Worm (Caenorhabditis elegans): Measurements from ENCODE around the gene cyp-35A2.
A peak's percentile ranks its signal among the peaks of the same experiment; 100 is the strongest.

Gene cyp-35A2

ce11 chrV:7379384-7379783 lies 15.4 kb upstream of the cyp-35A2 start, which contains the start of gene srsx-24:
Gene srsx-24 (minus strand): TSS chrV:7379484.
- no peak for TF ChIP-seq lin-15B (tag; optimal IDR thresholded peaks at IDR 0.05)
- no peak for TF ChIP-seq rnt-1 (tag; optimal IDR thresholded peaks at IDR 0.05)
- TF ChIP-seq zag-1 (tag; optimal IDR thresholded peaks at IDR 0.05): no peak
- TF ChIP-seq ceh-82 (tag; optimal IDR thresholded peaks at IDR 0.05): no peak
- no peak for TF ChIP-seq unc-86 (tag; optimal IDR thresholded peaks at IDR 0.05)
- peak; percentile 40 for TF ChIP-seq ceh-8 (GFP tag; optimal IDR thresholded peaks at IDR 0.05)
- TF ChIP-seq nhr-47 (tag; optimal IDR thresholded peaks at IDR 0.05): no peak

DNA sequence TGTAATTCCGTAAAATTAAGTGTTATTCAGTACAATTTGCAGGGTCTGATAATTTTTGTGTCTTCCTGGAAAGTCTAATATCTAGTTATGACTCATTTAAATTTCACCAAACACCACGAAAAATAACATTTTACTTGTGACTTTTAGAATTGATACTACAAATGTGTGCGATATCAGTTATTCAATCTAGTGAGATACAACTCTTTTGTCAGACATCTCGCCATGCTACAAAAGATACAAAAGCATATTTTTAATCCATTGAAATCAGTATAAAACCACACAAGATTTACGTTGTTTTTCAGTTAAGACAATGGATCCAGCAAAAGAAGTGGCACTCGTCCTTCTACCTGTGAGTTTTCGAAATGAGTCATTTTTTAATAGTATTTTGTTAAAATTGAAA lies 10.1 kb upstream of the cyp-35A2 start, which contains the start of gene srx-56:
srx-56 (plus strand) TSS at position 301 of the 400 bp plus-strand sequence.
- TF ChIP-seq nhr-20 (tag; optimal IDR thresholded peaks at IDR 0.05): no peak
- TF ChIP-seq fkh-8 (tag; optimal IDR thresholded peaks at IDR 0.05): peak; percentile 50

DNA sequence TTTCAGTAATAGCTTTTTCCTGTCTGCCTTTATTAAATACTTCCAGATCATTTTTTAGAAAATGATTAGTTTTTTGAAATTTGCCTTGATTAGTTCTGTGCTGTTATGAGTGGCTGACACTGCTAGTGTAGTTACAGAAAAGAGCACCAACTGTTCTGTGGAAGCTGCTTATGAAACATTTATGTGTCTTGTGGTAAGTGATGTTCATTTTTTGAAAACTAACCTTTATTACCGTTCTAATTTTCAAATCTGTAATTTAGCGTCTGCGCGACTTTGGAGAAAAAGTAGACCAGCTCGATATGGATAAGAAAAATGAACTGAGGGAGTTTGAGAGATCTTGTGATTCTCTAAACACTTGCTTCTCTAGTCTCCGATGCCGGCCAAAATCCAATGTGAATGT lies 5.6 kb upstream of the cyp-35A2 start, which contains the start of gene srj-14:
srj-14 (plus strand) TSS at position 131 of the 400 bp plus-strand sequence.
- no peak for TF ChIP-seq efl-1 (optimal IDR thresholded peaks at IDR 0.05)
- peak in 1 of 2 experiments; percentile 77 for TF ChIP-seq efl-1 (GFP tag; optimal IDR thresholded peaks at IDR 0.05 in 1 of 2)
- TF ChIP-seq fkh-8 (tag; optimal IDR thresholded peaks at IDR 0.05): no peak

- TF ChIP-seq ceh-8 (GFP tag; optimal IDR thresholded peaks at IDR 0.05) (no peak), nhr-71 (tag; optimal IDR thresholded peaks at IDR 0.05) (peak; percentile 5)
Observed at ce11 chrV:7364951-7365350, 969 bp upstream of the cyp-35A2 start, which contains the start of gene exc-13. Gene exc-13 (plus strand): TSS chrV:7365251.

DNA sequence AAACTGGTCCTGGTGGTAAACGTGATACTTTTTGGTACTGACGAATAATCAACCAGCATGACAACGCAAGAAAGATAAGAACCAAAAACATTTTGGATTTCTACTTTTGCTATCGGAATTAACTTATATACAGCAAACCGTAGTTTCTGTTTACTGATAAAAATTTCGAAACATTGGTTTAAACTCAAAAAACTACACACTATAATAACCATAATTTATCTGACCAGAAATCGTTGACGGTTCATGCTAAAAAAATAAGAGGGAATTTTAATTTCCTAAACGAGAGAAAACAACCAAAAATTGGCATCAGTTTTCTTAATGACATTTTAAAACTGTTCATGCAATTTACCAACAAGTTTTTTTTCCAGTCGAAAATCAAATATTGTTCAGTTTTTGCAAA lies 2.3 kb downstream of the cyp-35A2 start, which contains the start of gene cyp-35A1:
cyp-35A1 (minus strand) TSS at position 101 of the 400 bp plus-strand sequence.
- no peak for TF ChIP-seq isw-1 (GFP tag; IDR thresholded peaks at IDR 0.05)
- TF ChIP-seq efl-1 (optimal IDR thresholded peaks at IDR 0.05): no peak
- peak in 1 of 2 experiments; percentile 37 for TF ChIP-seq efl-1 (GFP tag; optimal IDR thresholded peaks at IDR 0.05 in 1 of 2)

DNA sequence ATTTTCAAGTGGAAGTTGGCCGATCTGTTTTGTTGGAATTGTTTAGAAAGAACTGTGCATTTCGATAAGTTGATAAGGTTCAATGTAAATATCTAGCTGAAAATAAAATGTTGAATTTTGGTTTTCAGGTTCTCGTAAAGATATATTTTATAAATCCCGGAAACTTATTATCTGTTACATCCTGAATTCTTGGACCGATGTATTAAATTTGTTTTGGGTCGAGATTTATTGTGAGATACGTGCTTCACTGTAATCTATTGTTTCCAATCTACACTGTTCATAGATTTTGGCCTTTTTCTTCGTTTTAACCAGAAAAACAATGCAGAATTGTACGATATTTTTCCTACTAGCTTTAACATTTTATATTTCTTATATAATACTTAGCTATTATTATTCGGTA lies 6.8 kb downstream of the cyp-35A2 start, which contains the start of gene C03G6.6:
C03G6.6 (plus strand) TSS at position 301 of the 400 bp plus-strand sequence.
- TF ChIP-seq elt-2 (tag; optimal IDR thresholded peaks at IDR 0.05): no peak
- no peak for TF ChIP-seq hlh-17 (GFP tag; optimal IDR thresholded peaks at IDR 0.05; ENCODE audit: borderline replicate concordance)
- TF ChIP-seq snpc-4 (tag; optimal IDR thresholded peaks at IDR 0.05): no peak
- TF ChIP-seq pag-3 (tag; optimal IDR thresholded peaks at IDR 0.05; ENCODE audit: borderline replicate concordance, insufficient read depth): no peak
- no peak for TF ChIP-seq nhr-47 (tag; optimal IDR thresholded peaks at IDR 0.05)
- no peak for TF ChIP-seq lin-39 (tag; optimal IDR thresholded peaks at IDR 0.05)
- no peak for TF ChIP-seq hpl-2 (GFP tag; optimal IDR thresholded peaks at IDR 0.05)

- TF ChIP-seq mep-1 (tag; optimal IDR thresholded peaks at IDR 0.05) (no peak), skn-1 (tag; optimal IDR thresholded peaks at IDR 0.05) (no peak), lin-35 (GFP tag; optimal IDR thresholded peaks at IDR 0.05) (no peak), nhr-19 (GFP tag; conservative IDR thresholded peaks at IDR 0.05) (no peak), lsy-2 (tag; optimal IDR thresholded peaks at IDR 0.05) (no peak), nhr-85 (tag) (no peak)
Observed at ce11 chrV:7356684-7357083, 7.3 kb downstream of the cyp-35A2 start, which contains the start of gene C03G6.21. Gene C03G6.21 (minus strand): TSS chrV:7356784.

ce11 chrV:7355464-7355863 lies 8.5 kb downstream of the cyp-35A2 start, which contains the start of gene tag-293:
Gene tag-293 (minus strand): TSS chrV:7355564.
- TF ChIP-seq zag-1 (tag; optimal IDR thresholded peaks at IDR 0.05) (no peak), vab-15 (tag; optimal IDR thresholded peaks at IDR 0.05) (no peak), jun-1 (tag; optimal IDR thresholded peaks at IDR 0.05) (no peak), blmp-1 (tag; optimal IDR thresholded peaks at IDR 0.05) (no peak), nhr-237 (tag; optimal IDR thresholded peaks at IDR 0.05) (no peak), hlh-4 (tag; optimal IDR thresholded peaks at IDR 0.05) (no peak), ztf-4 (tag; optimal IDR thresholded peaks at IDR 0.05) (no peak), lsy-2 (tag; optimal IDR thresholded peaks at IDR 0.05) (no peak), nhr-71 (tag; optimal IDR thresholded peaks at IDR 0.05) (no peak), dpl-1 (GFP tag; optimal IDR thresholded peaks at IDR 0.05) (no peak), fkh-4 (tag; optimal IDR thresholded peaks at IDR 0.05; ENCODE audit: borderline replicate concordance) (no peak), fos-1 (tag; optimal IDR thresholded peaks at IDR 0.05) (no peak)

Measured in whole organism, L1 larva.